ENCODE assay signal across 1 fruit fly cellular context in the genomic region with DNA sequence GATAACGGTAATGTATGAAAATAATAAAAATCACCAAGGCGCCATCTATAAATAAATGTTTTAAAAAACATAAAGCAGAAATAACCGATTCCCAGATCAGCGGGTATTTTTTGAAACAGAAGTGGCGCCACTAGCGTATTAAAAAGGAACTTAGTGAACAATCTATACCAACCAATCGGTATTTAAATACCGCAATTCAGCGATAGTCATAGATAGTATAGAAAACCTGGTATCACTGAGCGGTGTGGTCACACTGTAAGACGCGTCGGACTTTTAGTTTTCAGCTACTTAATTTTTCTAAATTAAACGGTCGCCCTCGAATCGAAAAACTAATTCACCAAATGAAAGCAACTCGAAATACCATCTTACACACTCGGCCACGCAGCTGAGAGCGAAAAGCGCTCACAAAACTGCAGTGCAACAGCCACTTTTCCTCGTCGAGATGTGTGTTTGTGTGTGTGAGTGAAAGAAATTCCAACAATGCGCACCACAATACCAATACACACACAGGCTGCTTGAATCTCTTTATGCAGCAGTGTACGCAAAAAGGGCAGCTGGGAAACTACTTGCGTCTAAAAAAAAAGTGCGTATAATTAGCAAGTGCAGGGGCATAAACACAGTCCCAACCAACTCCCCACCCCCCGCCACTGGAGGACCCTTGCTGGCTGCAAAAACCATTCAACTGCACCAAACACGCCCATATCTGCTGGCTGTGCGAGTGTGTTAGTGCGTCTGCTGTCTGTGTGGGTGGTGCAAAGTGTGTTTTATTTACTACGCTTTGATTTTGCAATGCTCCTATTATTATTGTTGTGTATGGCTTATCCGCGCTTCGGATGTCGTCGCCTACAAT.
A peak's percentile ranks its signal among the peaks of the same experiment; 100 is the strongest.
TF ChIP-seq lines count a peak whose summit lies in the region.

A gene (plus strand): TSS at position 232 of the 850 bp plus-strand sequence.

TF ChIP-seq in whole organism, embryonic, 481 proteins besides CTCF, POLR2A, EP300 and RAD21 (continued from another document):
- peak; percentile 27 for TF ChIP-seq CG12942 (GFP tag; optimal IDR thresholded peaks at IDR 0.05; lab: Kevin White, UChicago)
- no peak for TF ChIP-seq Hmx (GFP tag; optimal IDR thresholded peaks at IDR 0.05; lab: Kevin White, UChicago)
- no peak for TF ChIP-seq Adf1 (GFP tag; IDR thresholded peaks at IDR 0.05; lab: Robert Waterston, UW)
- no peak for TF ChIP-seq CG8359 (GFP tag; optimal IDR thresholded peaks at IDR 0.05; lab: Kevin White, UChicago; ENCODE audit: borderline replicate concordance)
- TF ChIP-seq CG13624 (GFP tag; optimal IDR thresholded peaks at IDR 0.05; lab: Kevin White, UChicago): peak; percentile 37
- no peak for TF ChIP-seq CG10543 (GFP tag; optimal IDR thresholded peaks at IDR 0.05; lab: Kevin White, UChicago)
- no peak for TF ChIP-seq NfI (GFP tag; optimal IDR thresholded peaks at IDR 0.05; lab: Kevin White, UChicago)
- TF ChIP-seq Spps (tag; optimal IDR thresholded peaks at IDR 0.05; lab: Kevin White, UChicago): no peak
- TF ChIP-seq CG17802 (tag; optimal IDR thresholded peaks at IDR 0.05; lab: Kevin White, UChicago): no peak
- TF ChIP-seq Side (GFP tag; optimal IDR thresholded peaks at IDR 0.05; lab: Kevin White, UChicago): peak; percentile 42
- peak; percentile 27; the same call in 1 of the 3 replicates for TF ChIP-seq ase (GFP tag; IDR thresholded peaks at IDR 0.05; lab: Robert Waterston, UW)
- TF ChIP-seq sisA (GFP tag; IDR thresholded peaks at IDR 0.05; lab: Robert Waterston, UW): peak; percentile 62
- no peak for TF ChIP-seq hth (optimal IDR thresholded peaks at IDR 0.05; lab: Kevin White, UChicago)
- peak; percentile 70 for TF ChIP-seq CG4424 (GFP tag; optimal IDR thresholded peaks at IDR 0.05; lab: Kevin White, UChicago)
- TF ChIP-seq Dp (GFP tag; optimal IDR thresholded peaks at IDR 0.05; lab: Kevin White, UChicago): peak; percentile 68
- no peak for TF ChIP-seq ATbp (GFP tag; optimal IDR thresholded peaks at IDR 0.05; lab: Kevin White, UChicago)
- TF ChIP-seq tgo (GFP tag; IDR thresholded peaks at IDR 0.05; lab: Robert Waterston, UW): peak; percentile 56
- TF ChIP-seq CG10979 (tag; optimal IDR thresholded peaks at IDR 0.05; lab: Kevin White, UChicago): peak; percentile 79
- TF ChIP-seq Gsc (GFP tag; IDR thresholded peaks at IDR 0.05; lab: Robert Waterston, UW): no peak
- peak; percentile 50; the same call in 1 of the 2 replicates for TF ChIP-seq CG17328 (GFP tag; IDR thresholded peaks at IDR 0.05; lab: Robert Waterston, UW)
- peak; percentile 59 for TF ChIP-seq CG3847 (GFP tag; IDR thresholded peaks at IDR 0.05; lab: Robert Waterston, UW)
- no peak for TF ChIP-seq vfl (GFP tag; optimal IDR thresholded peaks at IDR 0.05; lab: Kevin White, UChicago)
- peak; percentile 22 for TF ChIP-seq CG10654 (GFP tag; optimal IDR thresholded peaks at IDR 0.05; lab: Kevin White, UChicago)
- peak; percentile 68 for TF ChIP-seq CG34422 (GFP tag; IDR thresholded peaks at IDR 0.05; lab: Robert Waterston, UW)
- TF ChIP-seq Neu2 (GFP tag; optimal IDR thresholded peaks at IDR 0.05; lab: Kevin White, UChicago; ENCODE audit: borderline replicate concordance): no peak
- peak; percentile 56 for TF ChIP-seq CG16863 (GFP tag; optimal IDR thresholded peaks at IDR 0.05; lab: Kevin White, UChicago)
- TF ChIP-seq gem (tag; optimal IDR thresholded peaks at IDR 0.05; lab: Kevin White, UChicago): no peak
- no peak for TF ChIP-seq Kr (GFP tag; optimal IDR thresholded peaks at IDR 0.05; lab: Kevin White, UChicago)
- no peak for TF ChIP-seq crol (GFP tag; IDR thresholded peaks at IDR 0.05; lab: Robert Waterston, UW)
- TF ChIP-seq h (optimal IDR thresholded peaks at IDR 0.05; lab: Kevin White, UChicago): no peak
- no peak for TF ChIP-seq Doc2 (GFP tag; IDR thresholded peaks at IDR 0.05; lab: Robert Waterston, UW)
- TF ChIP-seq Nf-YB (GFP tag; optimal IDR thresholded peaks at IDR 0.05; lab: Kevin White, UChicago): no peak
- peak; percentile 45 for TF ChIP-seq phol (tag; optimal IDR thresholded peaks at IDR 0.05; lab: Kevin White, UChicago)
- no peak for TF ChIP-seq CG11695 (GFP tag; IDR thresholded peaks at IDR 0.05; lab: Robert Waterston, UW)
- no peak for TF ChIP-seq grn (GFP tag; optimal IDR thresholded peaks at IDR 0.05; lab: Kevin White, UChicago)
- peak; percentile 25 for TF ChIP-seq CG9817 (tag; optimal IDR thresholded peaks at IDR 0.05; lab: Kevin White, UChicago)
- TF ChIP-seq shn (GFP tag; optimal IDR thresholded peaks at IDR 0.05; lab: Kevin White, UChicago): peak; percentile 53
- TF ChIP-seq esg (GFP tag; conservative IDR thresholded peaks at IDR 0.05; lab: Robert Waterston, UW): no peak
- peak; percentile 16 for TF ChIP-seq HLH54F (GFP tag; optimal IDR thresholded peaks at IDR 0.05; lab: Kevin White, UChicago)
- TF ChIP-seq CG3163 (GFP tag; optimal IDR thresholded peaks at IDR 0.05; lab: Kevin White, UChicago): no peak
- TF ChIP-seq gt (GFP tag; IDR thresholded peaks at IDR 0.05; lab: Robert Waterston, UW): no peak
- no peak for TF ChIP-seq CG4360 (GFP tag; IDR thresholded peaks at IDR 0.05; lab: Robert Waterston, UW)
- TF ChIP-seq Xrp1 (GFP tag; IDR thresholded peaks at IDR 0.05; lab: Robert Waterston, UW): no peak
- TF ChIP-seq scrt (GFP tag; optimal IDR thresholded peaks at IDR 0.05; lab: Kevin White, UChicago): peak; percentile 33
- peak; percentile 75 for TF ChIP-seq HmgZ (tag; optimal IDR thresholded peaks at IDR 0.05; lab: Kevin White, UChicago)
- peak; percentile 71 for TF ChIP-seq BEAF-32 (GFP tag; optimal IDR thresholded peaks at IDR 0.05; lab: Kevin White, UChicago)
- no peak for TF ChIP-seq CG3838 (GFP tag; optimal IDR thresholded peaks at IDR 0.05; lab: Kevin White, UChicago)
TF ChIP-seq in whole organism, embryonic: peak in this region for 213.
